Worm (Caenorhabditis elegans): ENCODE measurements around the gene zyg-1.

The zyg-1 gene

ce11 chrII:5680703-5681102, 31.2 kb downstream of the zyg-1 start, which contains the start of gene flp-27:
Gene flp-27, plus strand, starts transcription at chrII:5681003.
- TF ChIP-seq ztf-25 (GFP tag; IDR thresholded peaks at IDR 0.05) (no peak), ZK185.1 (tag; optimal IDR thresholded peaks at IDR 0.05; ENCODE audit: poor library complexity, severe bottlenecking) (no peak), lsl-1 (GFP tag; optimal IDR thresholded peaks at IDR 0.05) (no peak), mes-4 (tag; optimal IDR thresholded peaks at IDR 0.05) (no peak)

ce11 chrII:5688959-5689358, 39.4 kb downstream of the zyg-1 start, which contains the start of gene C25H3.11:
Gene C25H3.11, minus strand, starts transcription at chrII:5689040.
- TF ChIP-seq unc-130 (GFP tag; optimal IDR thresholded peaks at IDR 0.05) (no peak), nhr-80 (tag; optimal IDR thresholded peaks at IDR 0.05) (peak; percentile 61), ets-4 (GFP tag; optimal IDR thresholded peaks at IDR 0.05) (no peak), F39B2.1 (GFP tag; IDR thresholded peaks at IDR 0.05) (no peak), Y79H2A.3 (GFP tag; conservative IDR thresholded peaks at IDR 0.05) (no peak), snpc-4 (GFP tag; optimal IDR thresholded peaks at IDR 0.05) (no peak), snpc-4 (tag; optimal IDR thresholded peaks at IDR 0.05) (peak in 3 of 4 experiments; percentile 10 to 46 (median 33)), egrh-3 (GFP tag; IDR thresholded peaks at IDR 0.05) (no peak), Y95B8A.8 (GFP tag; IDR thresholded peaks at IDR 0.05) (no peak), ztf-6 (GFP tag; IDR thresholded peaks at IDR 0.05) (no peak), tlf-1 (GFP tag; optimal IDR thresholded peaks at IDR 0.05) (peak; percentile 21), let-526 (GFP tag; IDR thresholded peaks at IDR 0.05) (no peak), ceh-100 (GFP tag; IDR thresholded peaks at IDR 0.05) (no peak), ama-1 (optimal IDR thresholded peaks at IDR 0.05) (no peak), ama-1 (GFP tag; optimal IDR thresholded peaks at IDR 0.05) (no peak), hmg-1.2 (GFP tag; IDR thresholded peaks at IDR 0.05) (0 out of 2 replicates have a peak, but pooled peaks have one; percentile 19), T07F8.4 (tag; optimal IDR thresholded peaks at IDR 0.05) (no peak), F37B4.10 (GFP tag; IDR thresholded peaks at IDR 0.05) (no peak), nfyb-1 (GFP tag; IDR thresholded peaks at IDR 0.05) (0 out of 2 replicates have a peak, but pooled peaks have one; percentile 37), chd-7 (tag; optimal IDR thresholded peaks at IDR 0.05) (no peak), lin-35 (GFP tag; optimal IDR thresholded peaks at IDR 0.05) (peak in 1 of 3 experiments; percentile 2), ceh-40 (GFP tag; IDR thresholded peaks at IDR 0.05) (no peak), F55B11.4 (tag; optimal IDR thresholded peaks at IDR 0.05; ENCODE audit: borderline replicate concordance, insufficient read depth) (no peak), lin-40 (tag; optimal IDR thresholded peaks at IDR 0.05) (peak; percentile 6), attf-3 (GFP tag; conservative IDR thresholded peaks at IDR 0.05) (no peak), C17E4.6 (GFP tag; IDR thresholded peaks at IDR 0.05) (no peak), mcd-1 (GFP tag; IDR thresholded peaks at IDR 0.05) (no peak), F57C9.4 (tag; optimal IDR thresholded peaks at IDR 0.05) (no peak), Y56A3A.18 (GFP tag; IDR thresholded peaks at IDR 0.05) (0 out of 2 replicates have a peak, but pooled peaks have one; percentile 53), xnd-1 (tag; optimal IDR thresholded peaks at IDR 0.05) (no peak), egl-44 (GFP tag; IDR thresholded peaks at IDR 0.05) (no peak), him-1 (tag; optimal IDR thresholded peaks at IDR 0.05) (no peak), somi-1 (GFP tag; optimal IDR thresholded peaks at IDR 0.05) (no peak), T26A5.8 (tag; optimal IDR thresholded peaks at IDR 0.05) (no peak), rcor-1 (GFP tag; IDR thresholded peaks at IDR 0.05) (no peak), repo-1 (tag; optimal IDR thresholded peaks at IDR 0.05) (peak; percentile 31), ztf-22 (GFP tag; optimal IDR thresholded peaks at IDR 0.05) (no peak), ztf-3 (GFP tag; optimal IDR thresholded peaks at IDR 0.05) (no peak), ztf-26 (tag; optimal IDR thresholded peaks at IDR 0.05) (no peak), ztf-18 (tag; optimal IDR thresholded peaks at IDR 0.05) (peak; percentile 15), nfya-2 (GFP tag; IDR thresholded peaks at IDR 0.05) (no peak), madf-8 (GFP tag; conservative IDR thresholded peaks at IDR 0.05) (no peak), bed-1 (GFP tag; IDR thresholded peaks at IDR 0.05) (no peak), nhr-120 (GFP tag; IDR thresholded peaks at IDR 0.05) (no peak), tbx-9 (tag; optimal IDR thresholded peaks at IDR 0.05; ENCODE audit: borderline replicate concordance) (no peak)

Data from whole organism, young adult.